Worm (Caenorhabditis elegans): ENCODE measurements around the gene emb-5.
"Not testable (repeated sequence)": the region's sequence is repeated elsewhere in the genome, so short reads cannot be mapped to it uniquely, and the experiment has no call there.

Gene emb-5

DNA sequence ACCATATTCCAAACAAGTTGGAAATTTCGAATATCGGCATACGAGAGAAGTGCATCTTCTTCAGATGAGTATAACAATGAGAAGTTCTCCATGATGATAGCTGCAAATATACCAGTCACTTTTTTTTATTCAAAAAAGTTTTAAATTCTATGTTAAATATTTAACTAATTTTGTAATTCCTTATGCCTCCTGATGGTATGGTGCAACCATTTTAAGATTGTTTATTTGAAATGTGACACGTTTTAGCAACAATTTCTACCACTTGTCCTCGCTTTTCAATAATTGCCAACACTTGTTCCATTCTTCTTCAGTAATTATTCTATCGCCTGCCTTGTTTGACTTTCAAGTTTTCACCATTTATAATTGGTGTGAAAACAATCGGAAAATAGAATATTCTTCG, 25.5 kb upstream of the emb-5 start, which contains the start of gene F17C8.6:
Gene F17C8.6 (minus strand): TSS at position 101 of the 400 bp plus-strand sequence.
- TF ChIP-seq tab-1 (GFP tag; IDR thresholded peaks at IDR 0.05), result no peak
- no peak for TF ChIP-seq ztf-29 (GFP tag; IDR thresholded peaks at IDR 0.05)
- no peak for TF ChIP-seq cog-1 (tag; optimal IDR thresholded peaks at IDR 0.05)
- TF ChIP-seq flt-1 (GFP tag; IDR thresholded peaks at IDR 0.05), result no peak
- no peak for TF ChIP-seq ztf-23 (GFP tag; IDR thresholded peaks at IDR 0.05)
- TF ChIP-seq klf-2 (GFP tag; conservative IDR thresholded peaks at IDR 0.05), result no peak
- no peak for TF ChIP-seq med-1 (GFP tag; optimal IDR thresholded peaks at IDR 0.05; ENCODE audit: insufficient read depth)
- no peak for TF ChIP-seq ref-1 (GFP tag; conservative IDR thresholded peaks at IDR 0.05)
- no peak for TF ChIP-seq T22C8.4 (GFP tag; IDR thresholded peaks at IDR 0.05)

DNA sequence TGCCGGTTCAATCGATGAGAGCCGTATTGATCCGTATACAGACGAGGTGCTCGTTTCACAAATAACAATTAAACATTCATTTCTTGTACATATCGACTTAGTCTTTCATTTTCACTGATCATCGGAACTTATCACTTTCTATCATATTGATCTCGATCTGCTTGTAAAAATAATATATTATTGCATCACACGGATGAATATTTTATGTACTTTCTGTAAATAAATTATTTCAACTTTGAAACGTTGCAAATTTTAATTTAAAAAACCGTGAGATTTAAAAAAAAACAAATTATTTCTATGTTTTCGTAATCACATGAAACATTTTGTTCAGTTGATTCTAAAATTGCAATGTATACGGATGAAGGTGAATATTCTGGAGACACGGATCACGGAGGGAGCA, 22.1 kb upstream of the emb-5 start, which contains the start of gene twk-6:
Gene twk-6 (plus strand): TSS at position 301 of the 400 bp plus-strand sequence.
- TF ChIP-seq ref-1 (GFP tag; conservative IDR thresholded peaks at IDR 0.05); klf-2 (GFP tag; conservative IDR thresholded peaks at IDR 0.05); T22C8.4 (GFP tag; IDR thresholded peaks at IDR 0.05): not testable (repeated sequence)

DNA sequence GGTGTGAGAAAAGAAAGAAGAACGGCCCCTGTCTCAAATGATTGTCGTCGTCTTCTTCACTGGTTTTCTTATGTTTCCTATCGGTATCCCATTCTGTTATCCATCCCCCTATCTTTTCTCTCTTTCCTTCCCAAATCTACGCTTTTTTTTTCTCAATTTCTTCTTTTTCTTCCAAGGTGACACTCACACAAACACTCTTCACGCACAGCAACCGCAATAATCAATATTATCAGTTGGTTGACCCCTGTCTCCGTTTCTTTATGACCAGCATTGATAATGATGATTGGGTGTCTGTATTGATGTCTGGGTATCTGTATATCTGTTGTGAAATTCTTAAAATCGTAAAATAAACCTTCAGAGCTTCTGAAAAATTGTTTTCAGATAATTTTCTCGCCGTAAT, 20.4 kb upstream of the emb-5 start:
- TF ChIP-seq cog-1 (tag; optimal IDR thresholded peaks at IDR 0.05) (no peak), flt-1 (GFP tag; IDR thresholded peaks at IDR 0.05) (no peak), klf-2 (GFP tag; conservative IDR thresholded peaks at IDR 0.05) (no peak), ztf-23 (GFP tag; IDR thresholded peaks at IDR 0.05) (no peak), ref-1 (GFP tag; conservative IDR thresholded peaks at IDR 0.05) (no peak), ztf-29 (GFP tag; IDR thresholded peaks at IDR 0.05) (no peak), T22C8.4 (GFP tag; IDR thresholded peaks at IDR 0.05) (no peak), med-1 (GFP tag; optimal IDR thresholded peaks at IDR 0.05; ENCODE audit: insufficient read depth) (no peak), tab-1 (GFP tag; IDR thresholded peaks at IDR 0.05) (no peak)

DNA sequence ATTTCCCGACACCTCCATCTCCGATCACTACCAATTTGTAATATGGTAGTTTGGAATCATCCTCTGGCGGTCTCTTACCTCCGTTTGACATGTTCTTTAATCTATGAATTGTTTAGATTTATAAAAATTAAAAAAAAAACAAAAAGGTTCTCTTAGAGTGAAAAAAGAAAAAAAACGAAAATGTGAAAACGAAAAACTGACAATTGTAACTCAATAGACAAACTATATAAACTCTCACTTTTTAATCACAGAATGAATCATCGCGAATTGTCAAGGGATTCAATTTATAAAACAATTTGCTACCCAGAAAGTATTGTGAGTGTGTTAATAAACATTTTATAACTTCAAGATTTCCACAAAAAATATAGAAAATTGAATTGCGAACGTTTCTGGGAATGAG, 19.5 kb upstream of the emb-5 start, which contains the start of gene ras-2:
Gene ras-2 (minus strand): TSS at position 101 of the 400 bp plus-strand sequence.
- TF ChIP-seq ztf-23 (GFP tag; IDR thresholded peaks at IDR 0.05), result no peak
- no peak for TF ChIP-seq klf-2 (GFP tag; conservative IDR thresholded peaks at IDR 0.05)
- TF ChIP-seq ztf-29 (GFP tag; IDR thresholded peaks at IDR 0.05), result no peak
- no peak for TF ChIP-seq ref-1 (GFP tag; conservative IDR thresholded peaks at IDR 0.05)
- no peak for TF ChIP-seq cog-1 (tag; optimal IDR thresholded peaks at IDR 0.05)
- no peak for TF ChIP-seq T22C8.4 (GFP tag; IDR thresholded peaks at IDR 0.05)
- TF ChIP-seq med-1 (GFP tag; optimal IDR thresholded peaks at IDR 0.05; ENCODE audit: insufficient read depth), result no peak
- TF ChIP-seq tab-1 (GFP tag; IDR thresholded peaks at IDR 0.05), result no peak
- no peak for TF ChIP-seq flt-1 (GFP tag; IDR thresholded peaks at IDR 0.05)

DNA sequence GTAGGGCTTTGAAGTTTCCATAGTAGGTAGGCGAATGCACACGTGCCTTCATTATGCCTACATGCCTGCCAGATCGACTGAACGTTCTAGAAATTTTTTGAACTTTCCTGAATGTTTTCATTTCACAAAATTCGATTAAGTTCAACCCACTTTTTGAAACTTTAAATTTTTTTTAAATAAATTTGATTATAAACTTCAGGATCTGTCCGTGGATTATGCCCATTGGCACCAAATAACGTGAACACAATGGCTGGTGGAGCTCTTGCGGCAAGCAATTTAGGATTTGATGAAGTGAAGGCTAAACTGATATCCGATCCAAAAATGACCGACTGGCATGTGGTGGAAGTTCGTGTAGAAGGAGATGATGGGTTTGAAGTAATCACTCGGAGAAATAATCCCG, 15.0 kb upstream of the emb-5 start, which contains the start of gene F17C8.7:
Gene F17C8.7 (plus strand): TSS at position 301 of the 400 bp plus-strand sequence.
- TF ChIP-seq tab-1 (GFP tag; IDR thresholded peaks at IDR 0.05) (no peak), ztf-29 (GFP tag; IDR thresholded peaks at IDR 0.05) (no peak), ztf-23 (GFP tag; IDR thresholded peaks at IDR 0.05) (no peak), med-1 (GFP tag; optimal IDR thresholded peaks at IDR 0.05; ENCODE audit: insufficient read depth) (no peak), klf-2 (GFP tag; conservative IDR thresholded peaks at IDR 0.05) (no peak), flt-1 (GFP tag; IDR thresholded peaks at IDR 0.05) (no peak), cog-1 (tag; optimal IDR thresholded peaks at IDR 0.05) (no peak), T22C8.4 (GFP tag; IDR thresholded peaks at IDR 0.05) (no peak), ref-1 (GFP tag; conservative IDR thresholded peaks at IDR 0.05) (no peak)

DNA sequence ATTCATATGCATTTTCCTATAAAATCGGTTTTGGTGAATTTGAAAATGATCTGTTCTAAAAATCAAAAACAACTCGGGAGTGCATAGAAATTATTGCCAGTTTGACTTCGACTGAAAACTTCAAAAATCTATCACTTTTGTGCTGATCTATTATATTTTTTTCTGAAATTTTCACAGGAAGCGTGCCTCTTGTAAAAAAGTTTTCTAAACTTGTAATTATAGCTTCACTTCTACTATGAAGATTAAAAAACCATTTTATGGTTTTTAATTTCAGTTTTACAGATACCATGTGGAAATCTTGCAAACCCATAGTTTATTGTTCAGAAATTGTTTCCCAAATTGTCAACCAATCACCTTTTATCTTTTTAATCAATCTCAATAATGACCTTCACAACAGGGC, 13.6 kb upstream of the emb-5 start, which contains the start of gene F17C8.9:
Gene F17C8.9 (plus strand): TSS at position 301 of the 400 bp plus-strand sequence.
- TF ChIP-seq ztf-29 (GFP tag; IDR thresholded peaks at IDR 0.05) (no peak), tab-1 (GFP tag; IDR thresholded peaks at IDR 0.05) (no peak), med-1 (GFP tag; optimal IDR thresholded peaks at IDR 0.05; ENCODE audit: insufficient read depth) (no peak), flt-1 (GFP tag; IDR thresholded peaks at IDR 0.05) (no peak), T22C8.4 (GFP tag; IDR thresholded peaks at IDR 0.05) (no peak), cog-1 (tag; optimal IDR thresholded peaks at IDR 0.05) (no peak), klf-2 (GFP tag; conservative IDR thresholded peaks at IDR 0.05) (no peak), ztf-23 (GFP tag; IDR thresholded peaks at IDR 0.05) (no peak), ref-1 (GFP tag; conservative IDR thresholded peaks at IDR 0.05) (no peak)

DNA sequence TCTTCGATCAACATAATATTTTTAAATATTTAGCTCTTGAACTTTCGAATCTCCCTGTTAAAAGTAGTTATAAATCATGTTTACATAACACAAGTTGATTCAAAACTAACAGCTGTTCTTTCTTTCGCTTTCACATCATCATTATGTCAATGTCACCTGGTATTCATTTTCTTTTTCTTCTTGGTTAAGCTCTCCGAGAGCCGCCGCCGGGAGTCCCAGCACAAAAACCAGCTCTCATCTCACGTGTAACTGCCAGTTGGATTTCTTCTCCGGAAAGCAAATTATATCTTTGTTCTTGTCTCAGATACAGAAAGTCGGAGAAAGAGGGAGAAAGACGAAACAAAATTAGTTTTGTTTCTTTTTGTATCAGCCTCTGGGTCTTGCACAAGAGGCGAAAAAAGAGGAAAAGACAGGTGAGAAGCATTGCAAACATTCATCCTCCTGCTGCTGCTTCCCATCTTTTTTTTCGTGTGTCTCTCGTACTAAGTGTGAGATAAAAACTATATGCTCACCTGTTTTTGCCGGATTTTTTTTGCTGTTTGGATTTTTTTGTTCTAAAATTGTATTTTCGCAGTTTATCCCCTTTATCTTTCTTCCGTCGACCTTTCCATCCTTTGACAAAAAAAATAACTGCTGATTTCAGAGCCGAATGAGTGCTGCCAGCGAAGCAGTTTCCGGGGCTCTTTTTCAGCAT, 11.0 kb upstream of the emb-5 start, which contains the start of gene F17C8.3:
Gene F17C8.3 (plus strand): TSS at position 644 of the 694 bp plus-strand sequence.
- TF ChIP-seq ztf-29 (GFP tag; IDR thresholded peaks at IDR 0.05) (no peak), flt-1 (GFP tag; IDR thresholded peaks at IDR 0.05) (no peak), ztf-23 (GFP tag; IDR thresholded peaks at IDR 0.05) (no peak), med-1 (GFP tag; optimal IDR thresholded peaks at IDR 0.05; ENCODE audit: insufficient read depth) (no peak), T22C8.4 (GFP tag; IDR thresholded peaks at IDR 0.05) (no peak), ref-1 (GFP tag; conservative IDR thresholded peaks at IDR 0.05) (no peak), klf-2 (GFP tag; conservative IDR thresholded peaks at IDR 0.05) (no peak), tab-1 (GFP tag; IDR thresholded peaks at IDR 0.05) (no peak), cog-1 (tag; optimal IDR thresholded peaks at IDR 0.05) (no peak)

DNA sequence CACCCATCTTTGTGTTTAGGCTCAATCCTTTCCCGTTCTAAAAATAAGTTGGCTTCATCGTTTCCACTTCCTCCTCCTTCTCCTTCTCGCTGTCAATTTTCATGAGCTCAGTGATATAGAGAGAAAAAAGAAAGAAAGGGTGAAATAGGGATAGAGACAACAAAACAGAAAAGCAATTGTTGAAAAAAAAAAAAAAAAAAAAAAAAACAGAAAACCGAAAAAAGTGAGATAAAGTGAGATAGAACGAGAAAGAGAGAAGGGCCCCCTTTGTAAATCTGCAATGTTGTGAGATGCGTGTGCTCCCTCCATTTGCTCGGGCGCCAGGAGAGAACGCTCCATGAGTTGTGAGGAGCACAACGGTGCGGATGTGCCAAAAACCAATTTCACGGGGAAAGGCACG, 3.5 kb upstream of the emb-5 start:
- no peak for TF ChIP-seq ref-1 (GFP tag; conservative IDR thresholded peaks at IDR 0.05)
- TF ChIP-seq flt-1 (GFP tag; IDR thresholded peaks at IDR 0.05), result 0 out of 2 replicates have a peak, but pooled peaks have one; percentile 44

DNA sequence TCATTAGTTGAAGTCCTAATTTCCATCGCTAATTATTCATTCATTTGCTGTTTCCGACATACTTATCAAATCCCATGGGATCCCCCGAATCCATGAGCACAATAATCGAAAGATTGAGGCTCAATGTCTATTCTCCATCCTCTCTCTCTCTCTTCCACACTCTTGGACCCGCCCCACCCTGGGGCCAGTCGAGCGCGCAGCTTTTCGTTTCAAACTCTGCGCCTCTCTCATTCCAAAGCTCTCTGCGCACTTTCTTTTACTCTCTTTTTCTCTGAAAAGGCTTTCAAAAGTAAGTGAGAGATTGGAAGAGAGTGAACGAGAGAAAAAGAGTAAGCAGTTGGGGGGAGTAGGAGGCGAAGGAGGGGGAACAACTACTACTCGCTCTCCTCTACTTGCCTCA, 1.3 kb upstream of the emb-5 start, which contains the start of gene acy-1:
Gene acy-1 (plus strand): TSS at position 346 of the 400 bp plus-strand sequence.
- TF ChIP-seq cog-1 (tag; optimal IDR thresholded peaks at IDR 0.05), result peak; percentile 25
- TF ChIP-seq tab-1 (GFP tag; IDR thresholded peaks at IDR 0.05), result no peak

DNA sequence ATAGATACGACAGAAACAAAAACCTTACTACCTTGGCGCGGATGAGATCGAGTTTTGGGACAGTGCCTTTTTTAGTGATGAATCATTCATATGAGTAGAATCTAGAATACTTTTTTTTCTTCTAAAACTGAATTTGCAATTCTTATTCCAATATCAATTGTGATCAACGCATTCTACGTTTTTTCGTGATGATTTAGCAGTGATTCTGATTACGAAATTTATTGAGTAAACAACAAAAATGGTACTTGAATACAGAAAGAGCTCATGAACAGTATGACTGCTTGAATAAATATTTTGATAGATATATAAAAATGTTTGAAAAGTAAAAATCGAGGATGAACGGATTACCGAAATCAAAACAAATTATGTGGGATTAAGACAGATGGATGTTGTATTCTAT, 5.4 kb downstream of the emb-5 start, which contains the start of gene him-18:
Gene him-18 (minus strand): TSS at position 101 of the 400 bp plus-strand sequence.
- TF ChIP-seq T22C8.4 (GFP tag; IDR thresholded peaks at IDR 0.05) (no peak), ztf-29 (GFP tag; IDR thresholded peaks at IDR 0.05) (no peak), cog-1 (tag; optimal IDR thresholded peaks at IDR 0.05) (no peak), med-1 (GFP tag; optimal IDR thresholded peaks at IDR 0.05; ENCODE audit: insufficient read depth) (no peak), ztf-23 (GFP tag; IDR thresholded peaks at IDR 0.05) (no peak), tab-1 (GFP tag; IDR thresholded peaks at IDR 0.05) (no peak), flt-1 (GFP tag; IDR thresholded peaks at IDR 0.05) (no peak), ref-1 (GFP tag; conservative IDR thresholded peaks at IDR 0.05) (no peak), klf-2 (GFP tag; conservative IDR thresholded peaks at IDR 0.05) (no peak)
